Worm (Caenorhabditis elegans) whole organism, early embryonic: ENCODE results near the gene C47E12.3.

Experiments used
- B0310.2 ChIP-seq: sonication (generic microtip); optimal IDR thresholded peaks from 2 replicates; lab custom pipeline; 2016; ENCODE audit warnings: mild to moderate bottlenecking, missing genetic modification characterization, missing compliant biosample characterization
- F13C5.2 ChIP-seq: sonication (generic microtip); optimal IDR thresholded peaks from 2 replicates; lab custom pipeline; 2017; ENCODE audit warnings: mild to moderate bottlenecking, missing genetic modification characterization, inconsistent platforms, missing compliant biosample characterization
- aly-1 ChIP-seq: sonication (generic microtip); optimal IDR thresholded peaks from 2 replicates; lab custom pipeline; 2016; ENCODE audit warnings: missing genetic modification characterization, missing compliant biosample characterization
- ama-1 ChIP-seq: fragments of 150-350 bp; optimal IDR thresholded peaks from 2 replicates; lab custom pipeline; 2014
- ceh-13 ChIP-seq: fragments of 200-800 bp; sonication (Bioruptor generic); optimal IDR thresholded peaks from 2 replicates; lab custom pipeline; 2018; ENCODE audit warnings: mild to moderate bottlenecking, missing genetic modification characterization, missing compliant biosample characterization
- ceh-36 ChIP-seq: sonication (generic microtip); optimal IDR thresholded peaks from 2 replicates; lab custom pipeline; 2016; ENCODE audit warnings: missing genetic modification characterization, inconsistent platforms, missing compliant biosample characterization
- ets-7 ChIP-seq: sonication (generic microtip); optimal IDR thresholded peaks from 2 replicates; lab custom pipeline; 2016; ENCODE audit warnings: missing genotype, missing genetic modification characterization, missing compliant biosample characterization
- flt-1 ChIP-seq: fragments of 200-800 bp; sonication (Bioruptor generic); IDR thresholded peaks from 2 replicates; pipeline ENCODE4 v1.3.6; 2022; ENCODE audit warnings: missing genetic modification characterization, missing compliant biosample characterization
- hmbx-1 ChIP-seq: sonication (generic microtip); optimal IDR thresholded peaks from 2 replicates; lab custom pipeline; 2016; ENCODE audit warnings: mild to moderate bottlenecking, missing genetic modification characterization, missing compliant biosample characterization
- hmg-4 ChIP-seq: fragments of 200-800 bp; sonication (Bioruptor generic); optimal IDR thresholded peaks from 2 replicates; lab custom pipeline; 2018; ENCODE audit warnings: mild to moderate bottlenecking, missing genetic modification characterization, missing compliant biosample characterization
- hnd-1 ChIP-seq: sonication (generic microtip); optimal IDR thresholded peaks from 2 replicates; lab custom pipeline; 2016; ENCODE audit warnings: missing genetic modification characterization, missing compliant biosample characterization
- pes-1 ChIP-seq: fragments of 200-800 bp; sonication (Bioruptor generic); IDR thresholded peaks from 2 replicates; pipeline ENCODE4 v1.3.6; 2022; ENCODE audit warnings: missing genetic modification reagents, missing genetic modification characterization, missing compliant biosample characterization
- scrt-1 ChIP-seq: fragments of 200-800 bp; sonication (Bioruptor generic); IDR thresholded peaks from 2 replicates; pipeline ENCODE4 v1.3.6; 2022; ENCODE audit warnings: missing genetic modification characterization, missing compliant biosample characterization
- sea-1 ChIP-seq: fragments of 200-800 bp; sonication (Bioruptor generic); conservative IDR thresholded peaks from 2 replicates; pipeline ENCODE4 v1.3.6; 2022; ENCODE audit warnings: missing genetic modification characterization, missing compliant biosample characterization
- tbx-11 ChIP-seq: fragments of 200-800 bp; sonication (Bioruptor generic); IDR thresholded peaks from 2 replicates; pipeline ENCODE4 v1.3.6; 2022; ENCODE audit warnings: missing genetic modification characterization, missing compliant biosample characterization
- tbx-37 ChIP-seq: fragments of 200-800 bp; sonication (Bioruptor generic); conservative IDR thresholded peaks from 2 replicates; pipeline ENCODE4 v1.3.6; 2022; ENCODE audit warnings: missing genetic modification reagents, missing genetic modification characterization, missing compliant biosample characterization
- tra-4 ChIP-seq: sonication (generic microtip); optimal IDR thresholded peaks from 2 replicates; lab custom pipeline; 2017; ENCODE audit warnings: missing genetic modification characterization, missing compliant biosample characterization

The C47E12.3 gene

ce11 chrIV:9972629-9973028 lies 29.0 kb downstream of the C47E12.3 start, which contains the start of the genes C47E12.12 and C47E12.10:
Gene C47E12.12, minus strand, starts transcription at chrIV:9972729.
Gene C47E12.10, plus strand, starts transcription at chrIV:9972800.
- TF ChIP-seq ceh-13 (GFP tag; lab: Kevin White, UChicago) = no peak
- no peak for TF ChIP-seq F13C5.2 (tag; lab: Kevin White, UChicago)
- TF ChIP-seq B0310.2 (tag; lab: Kevin White, UChicago) = no peak
- no peak for TF ChIP-seq tra-4 (tag; lab: Kevin White, UChicago)
- no peak for TF ChIP-seq tbx-37
- TF ChIP-seq hnd-1 (tag; lab: Kevin White, UChicago) = no peak
- TF ChIP-seq scrt-1 (GFP tag; lab: Robert Waterston, UW) = no peak
- no peak for TF ChIP-seq ama-1 (lab: Kevin White, UChicago)
- no peak for TF ChIP-seq ets-7 (tag; lab: Kevin White, UChicago)
- TF ChIP-seq ceh-36 (tag; lab: Kevin White, UChicago) = no peak
- no peak for TF ChIP-seq sea-1
- no peak for TF ChIP-seq hmbx-1 (tag; lab: Kevin White, UChicago)
- no peak for TF ChIP-seq hmg-4 (GFP tag; lab: Kevin White, UChicago)
- TF ChIP-seq aly-1 (tag; lab: Kevin White, UChicago) = no peak
- TF ChIP-seq tbx-11 = no peak
- no peak for TF ChIP-seq pes-1 (GFP tag; lab: Robert Waterston, UW)
- TF ChIP-seq flt-1 (GFP tag; lab: Robert Waterston, UW) = no peak

ce11 chrIV:9969081-9969480 lies 32.6 kb downstream of the C47E12.3 start, which contains the start of the genes kin-5 and C47E12.11:
Gene kin-5, minus strand, starts transcription at chrIV:9969181.
Gene C47E12.11, plus strand, starts transcription at chrIV:9969400.
- no peak for TF ChIP-seq hnd-1 (tag; lab: Kevin White, UChicago)
- no peak for TF ChIP-seq ama-1 (lab: Kevin White, UChicago)
- TF ChIP-seq scrt-1 (GFP tag; lab: Robert Waterston, UW) = no peak
- no peak for TF ChIP-seq B0310.2 (tag; lab: Kevin White, UChicago)
- TF ChIP-seq hmg-4 (GFP tag; lab: Kevin White, UChicago) = no peak
- no peak for TF ChIP-seq flt-1 (GFP tag; lab: Robert Waterston, UW)
- TF ChIP-seq tra-4 (tag; lab: Kevin White, UChicago) = no peak
- TF ChIP-seq hmbx-1 (tag; lab: Kevin White, UChicago) = no peak
- no peak for TF ChIP-seq F13C5.2 (tag; lab: Kevin White, UChicago)
- no peak for TF ChIP-seq ceh-36 (tag; lab: Kevin White, UChicago)

- TF ChIP-seq hmbx-1 (tag; lab: Kevin White, UChicago) = no peak
- TF ChIP-seq aly-1 (tag; lab: Kevin White, UChicago) = no peak
- TF ChIP-seq tbx-37 = no peak
- TF ChIP-seq ceh-13 (GFP tag; lab: Kevin White, UChicago) = no peak
- TF ChIP-seq F13C5.2 (tag; lab: Kevin White, UChicago) = no peak
- TF ChIP-seq ets-7 (tag; lab: Kevin White, UChicago) = no peak
- no peak for TF ChIP-seq scrt-1 (GFP tag; lab: Robert Waterston, UW)
- TF ChIP-seq tra-4 (tag; lab: Kevin White, UChicago) = no peak
- no peak for TF ChIP-seq hmg-4 (GFP tag; lab: Kevin White, UChicago)
- TF ChIP-seq tbx-11 = no peak
Measured at ce11 chrIV:9963945-9964344, 37.7 kb downstream of the C47E12.3 start, which contains the start of gene T13H10.2. Gene T13H10.2, plus strand, starts transcription at chrIV:9964245.

- no peak for TF ChIP-seq ceh-36 (tag; lab: Kevin White, UChicago)
- TF ChIP-seq scrt-1 (GFP tag; lab: Robert Waterston, UW) = no peak
- TF ChIP-seq hnd-1 (tag; lab: Kevin White, UChicago) = no peak
- no peak for TF ChIP-seq tra-4 (tag; lab: Kevin White, UChicago)
- no peak for TF ChIP-seq flt-1 (GFP tag; lab: Robert Waterston, UW)
Measured at ce11 chrIV:9953333-9953732, 48.3 kb downstream of the C47E12.3 start, which contains the start of gene gon-1. Gene gon-1, minus strand, starts transcription at chrIV:9953433.
